Worm (Caenorhabditis elegans) whole organism, L3 larva: ENCODE measurements around the gene F45E6.1.

Experiments used
- R02D3.7 ChIP-seq: fragments of 150-350 bp; optimal IDR thresholded peaks from 2 replicates; lab custom pipeline; 2014; ENCODE audit warnings: missing biosample characterization, missing genetic modification characterization
- ZK546.5 ChIP-seq: sonication (generic microtip); optimal IDR thresholded peaks from 2 replicates; lab custom pipeline; 2017; ENCODE audit warnings: missing biosample characterization, missing genetic modification characterization
- ceh-9 ChIP-seq: sonication (generic microtip); optimal IDR thresholded peaks from 2 replicates; lab custom pipeline; 2018; ENCODE audit warnings: missing biosample characterization, missing genetic modification characterization
- elt-1 ChIP-seq: fragments of 150-350 bp; optimal IDR thresholded peaks from 2 replicates; lab custom pipeline; 2014; ENCODE audit warnings: missing biosample characterization, missing genetic modification characterization
- elt-2 ChIP-seq: sonication (generic microtip); optimal IDR thresholded peaks from 2 replicates; lab custom pipeline; 2016; ENCODE audit warnings: missing genetic modification reagents, mild to moderate bottlenecking, missing genetic modification characterization, missing compliant biosample characterization
- eor-1 ChIP-seq, 2 experiments: fragments of 150-350 bp; optimal IDR thresholded peaks; 2 replicates each; lab custom pipeline; 2014 to 2018; ENCODE audit warnings: missing biosample characterization in 2 of 2, missing genetic modification characterization in 2 of 2
- fkh-10 ChIP-seq: sonication (generic microtip); optimal IDR thresholded peaks from 2 replicates; lab custom pipeline; 2017; ENCODE audit warnings: missing biosample characterization, missing genetic modification reagents, missing genetic modification characterization
- fkh-2 ChIP-seq: fragments of 150-350 bp; optimal IDR thresholded peaks from 2 replicates; lab custom pipeline; 2014; ENCODE audit warnings: missing biosample characterization, missing genetic modification reagents, missing genetic modification characterization
- fos-1 ChIP-seq: fragments of 150-350 bp; optimal IDR thresholded peaks from 2 replicates; lab custom pipeline; 2014; ENCODE audit warnings: missing biosample characterization, missing genetic modification characterization
- mdl-1 ChIP-seq: fragments of 150-350 bp; optimal IDR thresholded peaks from 2 replicates; lab custom pipeline; 2014; ENCODE audit warnings: missing biosample characterization, missing genetic modification characterization
- nhr-12 ChIP-seq: fragments of 150-350 bp; optimal IDR thresholded peaks from 2 replicates; lab custom pipeline; 2014; ENCODE audit warnings: missing biosample characterization, missing genetic modification characterization
- nhr-28 ChIP-seq: fragments of 150-350 bp; optimal IDR thresholded peaks from 2 replicates; lab custom pipeline; 2014; ENCODE audit warnings: missing biosample characterization, missing genetic modification characterization
- snpc-4 ChIP-seq: fragments of 150-350 bp; optimal IDR thresholded peaks from 2 replicates; lab custom pipeline; 2014; ENCODE audit warnings: missing biosample characterization, missing genetic modification characterization
- zag-1 ChIP-seq: fragments of 150-350 bp; optimal IDR thresholded peaks from 2 replicates; lab custom pipeline; 2014; ENCODE audit warnings: missing biosample characterization, missing genetic modification characterization

DNA sequence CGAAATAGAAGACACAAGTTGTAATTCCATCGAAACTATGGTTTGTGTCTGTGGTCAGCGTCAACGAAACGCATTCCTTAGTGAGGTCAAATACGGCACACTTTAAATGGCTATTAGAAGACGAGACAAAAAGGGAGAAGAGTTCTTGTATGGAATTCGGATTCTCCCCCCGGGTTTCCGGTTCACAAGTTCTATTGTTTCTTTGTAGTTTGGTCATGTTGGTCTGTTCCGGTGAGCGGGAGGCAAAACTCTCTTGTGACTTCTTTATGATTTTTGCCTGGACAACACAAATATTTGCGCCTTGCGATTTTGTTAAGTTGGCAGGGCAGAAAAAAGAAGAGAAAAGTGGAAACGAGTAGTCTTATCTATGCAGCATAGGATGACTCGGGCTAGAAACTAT is 40.6 kb upstream of the F45E6.1 start:
- TF ChIP-seq fos-1 (tag; lab: Kevin White, UChicago) (no peak), ceh-9 (no peak), fkh-2 (tag; lab: Kevin White, UChicago) (no peak), eor-1 (tag; optimal IDR thresholded peaks at IDR 0.05; lab: Kevin White, UChicago) (no peak), elt-1 (tag; lab: Kevin White, UChicago) (no peak), zag-1 (tag; lab: Kevin White, UChicago) (no peak), snpc-4 (tag; lab: Kevin White, UChicago) (no peak), R02D3.7 (no peak), nhr-12 (no peak), mdl-1 (tag; lab: Kevin White, UChicago) (no peak), ZK546.5 (tag; lab: Kevin White, UChicago) (no peak), nhr-28 (tag; lab: Kevin White, UChicago) (no peak), elt-2 (tag; lab: Kevin White, UChicago) (no peak), fkh-10 (GFP tag; lab: Kevin White, UChicago) (no peak)
